Worm (Caenorhabditis elegans): ENCODE results near the gene paqr-2.

paqr-2 gene

DNA sequence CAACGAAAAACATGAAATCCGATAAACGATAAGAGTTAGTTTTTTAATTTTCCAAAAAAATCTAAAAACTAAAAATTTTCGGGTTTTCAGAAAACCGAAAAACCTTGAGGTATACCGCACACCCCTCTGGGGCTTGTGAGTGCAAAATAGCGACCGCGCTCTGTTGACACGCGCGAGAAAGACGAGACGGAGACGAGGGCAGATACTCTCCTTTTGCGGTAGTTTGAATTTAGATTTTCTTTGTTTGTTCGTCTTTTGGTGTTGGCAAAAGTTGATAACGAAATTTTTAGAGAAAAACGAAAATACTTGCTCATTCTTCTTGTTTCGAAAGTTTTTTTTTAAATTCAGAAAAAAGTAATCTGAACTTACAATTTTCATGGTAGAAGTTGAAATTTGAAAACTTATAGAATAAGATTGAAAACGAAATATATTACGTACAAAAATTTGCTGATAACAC lies 25.9 kb upstream of the paqr-2 start, which contains the start of the genes W03A5.2 and Y32H12A.8 (continued):
- TF ChIP-seq mxl-2 (GFP tag; conservative IDR thresholded peaks at IDR 0.05), result no peak
- TF ChIP-seq fos-1 (tag; optimal IDR thresholded peaks at IDR 0.05), result no peak
- no peak for TF ChIP-seq tag-97 (GFP tag; IDR thresholded peaks at IDR 0.05)
- TF ChIP-seq nhr-237 (tag; optimal IDR thresholded peaks at IDR 0.05), result no peak
- TF ChIP-seq R02D3.7 (tag; optimal IDR thresholded peaks at IDR 0.05), result no peak
- TF ChIP-seq nhr-76 (tag; optimal IDR thresholded peaks at IDR 0.05), result no peak
- TF ChIP-seq zfp-3 (GFP tag; conservative IDR thresholded peaks at IDR 0.05), result no peak
- TF ChIP-seq aha-1 (tag), result peak; percentile 42
- TF ChIP-seq Y48G9A.11 (GFP tag; IDR thresholded peaks at IDR 0.05), result no peak
- TF ChIP-seq ctbp-1 (GFP tag; IDR thresholded peaks at IDR 0.05), result no peak
- no peak for TF ChIP-seq nhr-102 (tag; optimal IDR thresholded peaks at IDR 0.05)
- no peak for TF ChIP-seq snpc-4 (tag; optimal IDR thresholded peaks at IDR 0.05)
- TF ChIP-seq zfp-2 (tag; optimal IDR thresholded peaks at IDR 0.05), result no peak

DNA sequence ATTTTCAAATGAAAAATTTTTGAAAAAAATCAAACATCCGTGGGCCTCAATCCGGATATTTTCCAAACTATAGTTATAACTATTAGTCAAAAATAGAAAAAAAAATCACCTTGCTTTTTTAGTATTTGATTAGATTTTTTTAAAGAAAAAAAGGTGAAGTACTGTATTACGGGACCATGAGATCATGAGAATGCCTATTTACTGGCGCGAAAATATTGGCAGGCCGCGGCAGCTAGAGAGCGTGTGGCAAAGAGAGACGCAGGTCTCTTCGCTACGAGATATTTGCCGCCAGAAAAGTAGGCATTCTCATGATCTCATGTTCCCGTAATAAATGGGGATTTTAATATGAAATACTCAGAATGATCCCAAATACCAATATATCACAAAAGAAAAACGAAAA lies 25.3 kb upstream of the paqr-2 start:
- no peak for TF ChIP-seq T26A8.4 (GFP tag; IDR thresholded peaks at IDR 0.05)
- no peak for TF ChIP-seq ama-1 (optimal IDR thresholded peaks at IDR 0.05)
- TF ChIP-seq unc-62 (GFP tag; optimal IDR thresholded peaks at IDR 0.05 in 1 of 2), result peak in 1 of 2 experiments; percentile 85
- TF ChIP-seq unc-62 (tag; optimal IDR thresholded peaks at IDR 0.05), result no peak

DNA sequence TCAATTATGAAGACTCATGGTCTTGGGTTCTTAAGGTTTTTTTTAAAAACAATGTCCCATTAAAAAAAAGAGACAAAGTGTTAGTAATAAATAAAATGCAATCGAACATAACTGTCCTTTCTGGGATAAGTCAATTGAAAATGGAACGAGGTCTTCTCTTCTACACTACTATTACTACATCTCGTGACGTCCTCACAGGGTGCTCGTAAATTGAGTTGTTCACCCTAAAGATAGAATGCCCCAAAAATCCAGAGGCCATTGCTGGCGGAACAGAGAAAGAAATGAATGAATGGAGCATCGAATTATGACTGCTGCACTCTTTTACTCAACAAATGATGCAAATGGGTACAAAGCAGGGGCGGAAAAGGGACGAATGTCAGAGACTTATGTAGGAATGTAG lies 22.7 kb upstream of the paqr-2 start:
- TF ChIP-seq unc-39 (tag; optimal IDR thresholded peaks at IDR 0.05), result no peak
- no peak for TF ChIP-seq nhr-10 (tag; optimal IDR thresholded peaks at IDR 0.05)
- no peak for TF ChIP-seq snpc-4 (tag; optimal IDR thresholded peaks at IDR 0.05)
- TF ChIP-seq T26A8.4 (GFP tag; IDR thresholded peaks at IDR 0.05), result no peak
- no peak for TF ChIP-seq zip-11 (GFP tag; IDR thresholded peaks at IDR 0.05)
- no peak for TF ChIP-seq jun-1 (tag; optimal IDR thresholded peaks at IDR 0.05)
- no peak for TF ChIP-seq F26F4.8 (GFP tag; conservative IDR thresholded peaks at IDR 0.05)
- no peak for TF ChIP-seq nhr-28 (tag; optimal IDR thresholded peaks at IDR 0.05)
- no peak for TF ChIP-seq aly-2 (tag; optimal IDR thresholded peaks at IDR 0.05)
- no peak for TF ChIP-seq nhr-102 (tag; optimal IDR thresholded peaks at IDR 0.05)
- TF ChIP-seq attf-4 (tag; optimal IDR thresholded peaks at IDR 0.05), result no peak
- no peak for TF ChIP-seq egl-27 (tag; optimal IDR thresholded peaks at IDR 0.05)
- no peak for TF ChIP-seq zag-1 (tag; optimal IDR thresholded peaks at IDR 0.05)
- no peak for TF ChIP-seq F44E2.7 (GFP tag; IDR thresholded peaks at IDR 0.05)

DNA sequence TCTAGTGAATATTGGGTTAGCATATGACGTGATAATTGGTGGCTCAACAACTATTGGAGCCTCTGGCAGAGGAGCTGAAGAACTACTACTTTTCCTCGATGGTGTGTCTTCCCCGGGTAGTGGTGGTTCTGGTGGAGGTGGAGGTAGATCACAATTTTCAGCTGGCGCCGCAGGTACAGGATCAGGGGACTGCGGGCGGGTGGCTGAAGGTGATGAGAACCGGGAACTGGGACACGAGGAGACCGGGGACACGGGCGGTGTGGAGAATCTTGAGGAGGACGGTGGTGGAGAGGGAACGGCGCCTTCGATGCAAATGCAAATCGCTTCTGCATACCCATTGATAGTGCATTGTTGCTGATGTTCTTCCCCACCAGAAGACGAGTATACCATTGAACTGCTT lies 16.0 kb upstream of the paqr-2 start:
- peak; percentile 88 for TF ChIP-seq set-16 (GFP tag; IDR thresholded peaks at IDR 0.05)
- no peak for TF ChIP-seq ceh-20 (GFP tag; IDR thresholded peaks at IDR 0.05)
- no peak for TF ChIP-seq aha-1 (tag)
- TF ChIP-seq rbr-2 (tag; optimal IDR thresholded peaks at IDR 0.05), result no peak

DNA sequence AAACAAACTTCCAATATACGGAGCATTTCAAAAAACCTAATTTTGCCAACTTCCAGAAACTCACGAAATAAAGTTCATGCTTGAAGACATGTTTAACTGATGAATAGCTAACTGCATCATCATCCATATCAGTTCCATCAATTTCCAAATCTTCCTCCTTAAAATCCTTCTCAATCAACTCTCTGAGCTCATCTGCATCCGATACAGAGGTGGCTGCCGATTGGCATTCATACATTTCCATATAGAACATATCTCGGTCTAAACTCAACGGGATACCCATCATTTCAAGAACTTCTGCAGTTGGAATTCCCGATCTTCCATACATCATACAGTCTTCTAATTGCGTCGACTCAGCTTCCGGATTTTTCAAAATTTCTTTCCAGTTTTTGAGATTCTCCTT lies 9.6 kb upstream of the paqr-2 start:
- TF ChIP-seq unc-62 (GFP tag; optimal IDR thresholded peaks at IDR 0.05 in 1 of 2) (peak in 1 of 2 experiments; percentile 81), unc-62 (tag; optimal IDR thresholded peaks at IDR 0.05) (no peak), aha-1 (tag) (peak; percentile 65), cey-2 (tag; optimal IDR thresholded peaks at IDR 0.05; ENCODE audit: borderline replicate concordance, insufficient read depth) (no peak)

DNA sequence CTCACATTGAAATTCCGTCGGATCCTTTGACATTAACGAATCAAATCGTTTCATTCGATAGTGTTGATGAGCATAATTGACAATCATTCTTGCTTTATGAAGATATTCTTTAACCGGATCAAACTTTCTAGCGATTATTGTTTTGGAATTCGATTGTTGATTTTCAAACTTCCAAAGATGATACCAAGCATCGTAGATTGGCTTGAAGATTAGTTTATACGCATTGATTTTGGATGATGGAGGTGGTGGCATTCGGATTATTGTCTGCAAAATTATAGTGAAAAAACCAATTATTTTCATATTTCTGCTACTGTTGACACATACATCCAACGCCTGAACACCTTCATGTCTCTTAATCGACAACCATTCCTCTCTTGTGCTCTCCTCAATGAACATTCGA lies 8.4 kb upstream of the paqr-2 start:
- TF ChIP-seq Y75B8A.6 (GFP tag; IDR thresholded peaks at IDR 0.05), result no peak
- peak in 1 of 2 experiments; percentile 95 for TF ChIP-seq unc-62 (GFP tag; optimal IDR thresholded peaks at IDR 0.05 in 1 of 2)
- TF ChIP-seq unc-62 (tag; optimal IDR thresholded peaks at IDR 0.05), result no peak

All from whole organism, L4 larva.